Worm (Caenorhabditis elegans): ENCODE results near the gene K04G7.1.

Gene K04G7.1

DNA sequence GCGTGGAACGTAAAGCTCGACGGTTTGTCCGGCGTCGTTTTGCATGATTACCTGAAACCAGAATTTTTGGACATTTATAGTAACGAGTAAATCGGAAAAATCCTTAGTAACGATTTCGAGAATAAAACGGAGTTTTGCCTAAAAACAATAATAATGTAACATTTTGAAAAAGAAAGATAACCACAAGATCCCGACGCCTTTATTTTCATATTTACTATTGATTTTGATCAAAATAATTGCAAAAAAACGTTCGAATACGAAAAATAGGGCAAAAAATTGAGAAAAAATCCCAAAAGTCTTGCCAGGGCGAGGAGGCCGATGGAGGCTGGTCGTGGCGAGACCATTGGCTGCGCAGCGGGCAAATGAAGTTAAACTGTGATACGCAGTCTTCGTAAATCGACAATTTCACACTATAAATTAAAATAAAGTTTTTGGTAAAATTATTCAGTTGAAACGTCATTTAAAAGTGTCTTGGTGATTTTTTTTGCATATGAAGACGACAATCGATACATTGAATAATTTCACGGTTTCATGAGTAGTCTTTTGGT, 27.1 kb downstream of the K04G7.1 start, which contains the start of gene rps-21 (continued):
- no peak for TF ChIP-seq ama-1 (optimal IDR thresholded peaks at IDR 0.05)
- TF ChIP-seq lin-11 (tag; optimal IDR thresholded peaks at IDR 0.05) = peak; percentile 80
- TF ChIP-seq snpc-4 (tag; optimal IDR thresholded peaks at IDR 0.05) = peak; percentile 59
- TF ChIP-seq elt-3 (tag; optimal IDR thresholded peaks at IDR 0.05) = no peak
- no peak for TF ChIP-seq lin-39 (tag; optimal IDR thresholded peaks at IDR 0.05)
- TF ChIP-seq blmp-1 (tag; optimal IDR thresholded peaks at IDR 0.05; ENCODE audit: insufficient read depth) = peak; percentile 43
- TF ChIP-seq nhr-21 (tag; optimal IDR thresholded peaks at IDR 0.05) = peak; percentile 57
- TF ChIP-seq ztf-1 (GFP tag; conservative IDR thresholded peaks at IDR 0.05) = no peak
- peak; percentile 46 for TF ChIP-seq mab-5 (tag; optimal IDR thresholded peaks at IDR 0.05)

DNA sequence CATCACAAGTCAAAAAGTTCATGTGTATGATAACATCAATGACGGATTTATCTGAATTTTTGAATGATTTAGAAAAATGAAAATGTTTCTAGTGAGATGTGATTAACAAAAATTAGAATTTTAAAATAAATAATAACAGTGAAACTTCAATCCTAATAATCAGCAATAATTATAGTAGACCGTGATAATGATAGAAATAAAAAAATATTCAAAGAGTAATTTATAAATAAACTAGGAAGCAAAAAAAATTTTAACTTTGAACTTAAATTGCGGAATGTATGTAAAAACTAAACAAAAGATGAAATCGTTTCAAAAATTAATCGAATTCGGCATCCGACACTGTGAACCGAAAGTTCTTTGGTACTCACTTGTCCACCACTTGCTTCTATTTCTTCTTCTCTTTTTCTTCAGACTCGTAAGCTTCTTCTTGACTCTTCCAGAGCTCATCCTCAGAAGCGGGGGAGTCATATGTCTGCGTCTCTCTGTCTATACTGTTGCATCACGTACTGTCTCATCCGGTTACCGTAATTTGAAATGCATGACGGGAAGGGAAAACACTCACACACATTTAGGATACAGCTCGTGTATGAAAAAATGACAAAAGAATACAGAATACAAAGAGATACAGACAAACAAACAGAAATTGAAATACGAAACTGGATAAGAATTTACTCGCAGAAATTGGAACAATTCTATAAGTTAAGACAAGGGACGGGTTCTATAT, 30.6 kb downstream of the K04G7.1 start, which contains the start of gene mec-14:
mec-14 (minus strand) TSS at position 51 of the 724 bp plus-strand sequence.
- TF ChIP-seq dmd-4 (tag; optimal IDR thresholded peaks at IDR 0.05) = no peak
- no peak for TF ChIP-seq ztf-1 (GFP tag; conservative IDR thresholded peaks at IDR 0.05)
- no peak for TF ChIP-seq egl-27 (tag; optimal IDR thresholded peaks at IDR 0.05)
- peak; percentile 68 for TF ChIP-seq unc-55 (GFP tag; optimal IDR thresholded peaks at IDR 0.05)
- no peak for TF ChIP-seq ztf-11 (tag; optimal IDR thresholded peaks at IDR 0.05)
- no peak for TF ChIP-seq nhr-25 (tag; optimal IDR thresholded peaks at IDR 0.05)
- no peak for TF ChIP-seq sma-9 (GFP tag; optimal IDR thresholded peaks at IDR 0.05)
- no peak for TF ChIP-seq sma-9 (tag; optimal IDR thresholded peaks at IDR 0.05)

DNA sequence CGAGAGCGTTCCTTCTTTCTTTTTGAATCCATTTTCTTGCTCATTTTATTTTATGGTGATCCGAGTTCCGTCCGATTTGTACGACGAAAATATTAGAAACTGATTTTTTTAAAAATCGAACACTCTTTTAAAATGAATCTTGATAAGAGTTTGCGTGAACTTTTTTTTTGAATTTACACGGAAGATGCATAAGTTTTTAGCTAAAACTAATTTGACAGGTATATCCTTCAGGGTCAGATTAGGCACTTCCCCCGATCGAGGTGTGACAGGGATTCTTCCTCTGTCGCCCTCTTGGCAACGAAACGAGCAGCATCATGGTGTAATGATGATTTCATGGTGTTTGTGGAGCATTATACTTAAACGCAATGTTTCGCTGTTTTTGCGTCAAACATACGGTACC, 32.8 kb downstream of the K04G7.1 start, which contains the start of gene F37C12.18:
F37C12.18 (minus strand) TSS at position 101 of the 400 bp plus-strand sequence.
- TF ChIP-seq ztf-1 (GFP tag; conservative IDR thresholded peaks at IDR 0.05) (no peak), nhr-10 (tag; optimal IDR thresholded peaks at IDR 0.05) (no peak), unc-55 (GFP tag; optimal IDR thresholded peaks at IDR 0.05) (no peak), zag-1 (tag; optimal IDR thresholded peaks at IDR 0.05) (no peak), ceh-16 (tag; optimal IDR thresholded peaks at IDR 0.05) (no peak), aly-2 (tag; optimal IDR thresholded peaks at IDR 0.05) (no peak), nhr-129 (tag; optimal IDR thresholded peaks at IDR 0.05) (no peak), nhr-11 (tag; optimal IDR thresholded peaks at IDR 0.05) (no peak), lin-39 (tag; optimal IDR thresholded peaks at IDR 0.05) (no peak), Y55F3AM.14 (GFP tag; optimal IDR thresholded peaks at IDR 0.05) (no peak), C34F6.9 (tag; optimal IDR thresholded peaks at IDR 0.05) (no peak), nhr-6 (tag; optimal IDR thresholded peaks at IDR 0.05) (no peak), unc-39 (tag; optimal IDR thresholded peaks at IDR 0.05) (no peak)

DNA sequence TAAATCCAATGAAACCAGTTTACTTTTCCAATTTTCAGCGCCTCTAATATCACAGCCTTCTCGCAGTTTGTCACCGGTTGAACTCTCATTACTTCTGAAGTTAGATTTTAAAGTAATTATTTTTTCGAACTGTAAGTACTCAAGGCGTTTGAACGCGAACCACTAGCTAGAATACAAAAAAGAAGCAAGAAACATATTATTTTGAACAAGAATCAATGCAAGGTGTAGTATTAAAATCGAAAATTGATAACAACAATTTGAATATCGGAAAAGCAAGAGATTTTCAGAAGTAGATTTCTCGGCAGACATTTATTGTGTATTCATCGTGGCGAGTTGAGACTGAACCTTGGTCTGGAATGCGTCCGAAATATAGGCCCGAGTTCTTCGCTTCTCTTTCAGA, 35.5 kb downstream of the K04G7.1 start, which contains the start of gene exos-9:
exos-9 (minus strand) TSS at position 101 of the 400 bp plus-strand sequence.
- TF ChIP-seq F13H6.1 (tag; optimal IDR thresholded peaks at IDR 0.05) (no peak), unc-55 (GFP tag; optimal IDR thresholded peaks at IDR 0.05) (no peak), C34F6.9 (tag; optimal IDR thresholded peaks at IDR 0.05) (no peak), dmd-4 (tag; optimal IDR thresholded peaks at IDR 0.05) (no peak), ama-1 (optimal IDR thresholded peaks at IDR 0.05) (peak; percentile 8), ceh-82 (tag; optimal IDR thresholded peaks at IDR 0.05) (no peak)

DNA sequence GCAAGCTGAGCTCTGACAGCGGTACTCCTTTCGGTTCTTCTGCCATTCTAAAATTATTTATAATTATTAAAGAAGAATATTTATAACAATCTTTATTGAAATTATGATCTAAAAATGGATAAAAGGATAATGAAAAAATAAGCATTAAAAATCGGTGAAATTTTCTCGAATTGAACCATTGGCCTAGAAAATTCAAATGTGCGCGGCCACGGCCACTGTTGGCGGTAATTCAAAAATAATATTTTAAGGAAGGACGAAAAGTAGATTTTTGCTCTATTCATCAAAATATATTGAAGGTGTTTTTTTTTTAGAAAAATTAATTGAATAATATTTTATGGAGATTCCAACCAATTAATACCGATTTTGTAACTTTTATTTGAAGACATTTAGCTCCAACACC, 36.3 kb downstream of the K04G7.1 start, which contains the start of gene pfd-5:
pfd-5 (minus strand) TSS at position 47 of the 400 bp plus-strand sequence.
- no peak for TF ChIP-seq peb-1 (tag; optimal IDR thresholded peaks at IDR 0.05)
- TF ChIP-seq blmp-1 (tag; optimal IDR thresholded peaks at IDR 0.05; ENCODE audit: insufficient read depth) = no peak
- peak; percentile 65 for TF ChIP-seq C34F6.9 (tag; optimal IDR thresholded peaks at IDR 0.05)
- TF ChIP-seq gmeb-1 (tag; optimal IDR thresholded peaks at IDR 0.05) = peak; percentile 94
- no peak for TF ChIP-seq nhr-23 (tag; optimal IDR thresholded peaks at IDR 0.05)
- peak; percentile 78 for TF ChIP-seq unc-55 (GFP tag; optimal IDR thresholded peaks at IDR 0.05)
- TF ChIP-seq egl-27 (tag; optimal IDR thresholded peaks at IDR 0.05) = peak; percentile 33
- no peak for TF ChIP-seq unc-39 (tag; optimal IDR thresholded peaks at IDR 0.05)
- TF ChIP-seq nhr-11 (tag; optimal IDR thresholded peaks at IDR 0.05) = no peak
- no peak for TF ChIP-seq R02D3.7 (tag; optimal IDR thresholded peaks at IDR 0.05)
- TF ChIP-seq unc-62 (GFP tag; optimal IDR thresholded peaks at IDR 0.05) = no peak
- TF ChIP-seq sma-3 (GFP tag; optimal IDR thresholded peaks at IDR 0.05) = peak; percentile 63
- TF ChIP-seq nhr-12 (tag; optimal IDR thresholded peaks at IDR 0.05) = no peak
- peak; percentile 37 for TF ChIP-seq nhr-25 (tag; optimal IDR thresholded peaks at IDR 0.05)
- TF ChIP-seq fos-1 (tag; optimal IDR thresholded peaks at IDR 0.05) = peak; percentile 29
- TF ChIP-seq aly-2 (tag; optimal IDR thresholded peaks at IDR 0.05) = no peak
- no peak for TF ChIP-seq lin-39 (tag; optimal IDR thresholded peaks at IDR 0.05)
- TF ChIP-seq crh-2 (tag; optimal IDR thresholded peaks at IDR 0.05) = peak; percentile 35
- no peak for TF ChIP-seq nhr-6 (tag; optimal IDR thresholded peaks at IDR 0.05)
- no peak for TF ChIP-seq zag-1 (tag; optimal IDR thresholded peaks at IDR 0.05)
- peak; percentile 46 to 85 for TF ChIP-seq lsy-2 (tag; optimal IDR thresholded peaks at IDR 0.05)
- TF ChIP-seq sma-9 (GFP tag; optimal IDR thresholded peaks at IDR 0.05) = peak; percentile 69
- no peak for TF ChIP-seq sma-9 (tag; optimal IDR thresholded peaks at IDR 0.05)
- no peak for TF ChIP-seq mab-5 (tag; optimal IDR thresholded peaks at IDR 0.05)
- no peak for TF ChIP-seq elt-3 (tag; optimal IDR thresholded peaks at IDR 0.05)
- TF ChIP-seq nhr-77 (tag; optimal IDR thresholded peaks at IDR 0.05) = no peak
- TF ChIP-seq nhr-10 (tag; optimal IDR thresholded peaks at IDR 0.05) = no peak
- TF ChIP-seq ZK546.5 (tag; optimal IDR thresholded peaks at IDR 0.05) = no peak
- TF ChIP-seq ztf-4 (tag; optimal IDR thresholded peaks at IDR 0.05) = no peak
- TF ChIP-seq nhr-21 (tag; optimal IDR thresholded peaks at IDR 0.05) = peak; percentile 20
- TF ChIP-seq F13H6.1 (tag; optimal IDR thresholded peaks at IDR 0.05) = peak; percentile 49
- peak; percentile 7 for TF ChIP-seq snpc-4 (tag; optimal IDR thresholded peaks at IDR 0.05)

All from whole organism, L2 larva.